Worm (Caenorhabditis elegans) whole organism, mixed stage, embryonic: ENCODE results near the gene K07F5.7.

Source experiments
- blmp-1 ChIP-seq: fragments of 150-350 bp; optimal IDR thresholded peaks from 2 replicates; lab custom pipeline; 2014; ENCODE audit warnings: missing biosample characterization, missing genetic modification characterization
- lin-32 ChIP-seq: fragments of 200-800 bp; sonication (Bioruptor generic); optimal IDR thresholded peaks from 2 replicates; lab custom pipeline; 2018; ENCODE audit warnings: mild to moderate bottlenecking, missing genetic modification characterization, missing compliant biosample characterization
- snpc-4 ChIP-seq: fragments of 150-350 bp; optimal IDR thresholded peaks from 2 replicates; lab custom pipeline; 2014; ENCODE audit warnings: missing biosample characterization, missing genetic modification characterization
- unc-39 ChIP-seq: fragments of 150-350 bp; optimal IDR thresholded peaks from 2 replicates; lab custom pipeline; 2014; ENCODE audit warnings: missing biosample characterization, missing genetic modification characterization
- ztf-11 ChIP-seq: fragments of 150-350 bp; optimal IDR thresholded peaks from 2 replicates; lab custom pipeline; 2014; ENCODE audit warnings: missing biosample characterization, missing genetic modification characterization

ce11 chrIV:9869344-9869743 lies 21.4 kb upstream of the K07F5.7 start:
- TF ChIP-seq blmp-1 (tag; lab: Kevin White, UChicago) (no peak), lin-32 (GFP tag; lab: Kevin White, UChicago) (no peak), snpc-4 (no peak), ztf-11 (tag; lab: Kevin White, UChicago) (no peak), unc-39 (tag; lab: Kevin White, UChicago) (no peak)
